Worm (Caenorhabditis elegans) whole organism, late embryonic: ENCODE results near the gene dyla-1.

Experiments used
- C08G9.2 ChIP-seq: sonication (generic microtip); optimal IDR thresholded peaks from 2 replicates; lab custom pipeline; 2016; ENCODE audit warnings: mild to moderate bottlenecking, missing genetic modification characterization, moderate library complexity, missing compliant biosample characterization
- fkh-10 ChIP-seq: fragments of 150-350 bp; optimal IDR thresholded peaks from 2 replicates; lab custom pipeline; 2014; ENCODE audit warnings: missing biosample characterization, missing genetic modification reagents, missing genetic modification characterization
- lin-11 ChIP-seq: fragments of 200-800 bp; sonication (Bioruptor generic); optimal IDR thresholded peaks from 2 replicates; lab custom pipeline; 2018; ENCODE audit warnings: mild to moderate bottlenecking, missing genetic modification characterization, missing compliant biosample characterization
- pag-3 ChIP-seq: sonication (generic microtip); optimal IDR thresholded peaks from 2 replicates; lab custom pipeline; 2016; ENCODE audit warnings: missing compliant biosample characterization, missing genetic modification characterization, borderline replicate concordance
- rnt-1 ChIP-seq: sonication (generic microtip); optimal IDR thresholded peaks from 2 replicates; lab custom pipeline; 2016; ENCODE audit warnings: missing genetic modification characterization, missing compliant biosample characterization
- tbx-2 ChIP-seq: sonication (generic microtip); optimal IDR thresholded peaks from 2 replicates; lab custom pipeline; 2016; ENCODE audit warnings: missing genetic modification characterization, missing compliant biosample characterization
- ztf-16 ChIP-seq: sonication (generic microtip); optimal IDR thresholded peaks from 2 replicates; lab custom pipeline; 2017; ENCODE audit warnings: missing genetic modification characterization, missing compliant biosample characterization

DNA sequence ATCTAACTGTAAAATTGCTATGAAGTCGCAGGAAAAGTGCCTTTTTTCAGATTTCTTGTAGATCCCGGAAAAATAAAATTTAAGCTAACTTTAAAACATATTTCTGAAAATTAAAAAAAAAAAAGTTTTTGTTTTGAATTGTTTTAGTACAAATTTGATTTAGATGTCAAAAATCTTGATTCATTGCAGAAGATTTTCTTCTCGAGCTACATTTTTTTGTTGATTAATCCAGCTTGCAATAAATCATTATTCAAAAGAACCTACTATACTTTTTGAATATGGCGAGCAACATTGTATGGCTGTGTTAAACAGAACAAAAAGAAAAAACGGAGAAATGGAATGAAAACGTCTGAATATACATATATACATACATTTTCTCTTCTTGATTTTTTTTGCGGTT lies 24.8 kb downstream of the dyla-1 start:
- TF ChIP-seq rnt-1 (tag; lab: Kevin White, UChicago) (no peak), tbx-2 (tag; lab: Kevin White, UChicago) (no peak), fkh-10 (no peak), C08G9.2 (tag; lab: Kevin White, UChicago) (no peak), pag-3 (tag; lab: Kevin White, UChicago) (no peak), lin-11 (no peak), ztf-16 (no peak)
